Worm (Caenorhabditis elegans) whole organism, dauer: ENCODE data around the gene pph-4.2.

ENCODE experiments used
- unc-62 ChIP-seq: sonication (generic microtip); optimal IDR thresholded peaks from 2 replicates; lab custom pipeline; 2017; ENCODE audit warnings: missing biosample characterization, missing genetic modification reagents, missing genetic modification characterization

Gene pph-4.2

DNA sequence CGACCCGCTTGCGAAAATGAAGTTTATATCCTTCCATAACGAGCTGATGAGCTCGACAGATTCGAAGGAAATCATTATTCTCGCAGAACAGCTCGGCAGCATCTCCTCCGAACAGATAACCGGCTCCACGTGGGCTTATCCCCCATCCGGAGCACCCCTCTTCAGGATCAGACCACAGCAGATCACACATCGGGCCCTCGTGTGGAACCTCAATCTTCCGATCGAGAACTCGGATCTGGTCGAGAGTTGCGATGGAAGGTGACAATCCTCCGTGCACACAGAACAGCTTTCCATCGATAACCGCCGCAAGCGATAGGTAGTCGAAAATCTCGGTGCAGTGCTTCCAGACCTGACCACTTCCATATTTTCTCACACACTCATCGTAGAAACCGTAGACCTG lies 1.4 kb downstream of the pph-4.2 start:
- no peak for TF ChIP-seq unc-62

DNA sequence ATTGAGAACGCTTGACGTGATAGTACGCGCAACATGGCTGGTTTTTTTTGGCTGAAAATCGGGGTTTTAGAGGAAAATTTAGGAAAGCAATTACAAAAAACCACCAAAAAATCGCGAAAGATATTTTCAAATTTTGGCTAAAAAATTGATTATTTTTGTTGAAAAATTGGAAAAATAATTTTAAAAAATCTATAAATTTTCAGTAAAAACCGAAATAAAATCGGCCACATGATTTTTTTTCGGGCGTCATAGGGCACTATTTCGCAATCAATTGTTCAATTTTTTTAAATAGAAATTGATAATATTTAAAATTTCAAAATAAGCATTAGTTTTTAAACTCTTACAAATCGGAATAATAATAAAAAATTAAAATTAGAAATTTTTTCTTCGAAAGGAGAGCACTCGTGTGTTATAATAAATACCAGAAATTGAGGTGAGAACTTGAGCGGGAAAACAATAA lies 3.2 kb downstream of the pph-4.2 start, which contains the start of gene glrx-5:
Gene glrx-5, minus strand, starts transcription at position 51 of the 460 bp plus-strand sequence.
- no peak for TF ChIP-seq unc-62

- no peak for TF ChIP-seq unc-62
These were observed 3.7 kb downstream of the pph-4.2 start for ce11 chrIII:12373306-12373705.

- TF ChIP-seq unc-62: no peak
These were observed 4.7 kb downstream of the pph-4.2 start for ce11 chrIII:12372080-12373065.

ce11 chrIII:12370011-12370506 lies 7.0 kb downstream of the pph-4.2 start, which contains the start of gene rpt-6:
rpt-6 (plus strand) TSS chrIII:12370456.
- TF ChIP-seq unc-62: no peak

- TF ChIP-seq unc-62: no peak
These were observed 7.6 kb downstream of the pph-4.2 start for ce11 chrIII:12369476-12369875.

ce11 chrIII:12368462-12369306 lies 8.4 kb downstream of the pph-4.2 start, which contains the start of gene his-72:
his-72 (minus strand) TSS chrIII:12369050.
- no peak for TF ChIP-seq unc-62

DNA sequence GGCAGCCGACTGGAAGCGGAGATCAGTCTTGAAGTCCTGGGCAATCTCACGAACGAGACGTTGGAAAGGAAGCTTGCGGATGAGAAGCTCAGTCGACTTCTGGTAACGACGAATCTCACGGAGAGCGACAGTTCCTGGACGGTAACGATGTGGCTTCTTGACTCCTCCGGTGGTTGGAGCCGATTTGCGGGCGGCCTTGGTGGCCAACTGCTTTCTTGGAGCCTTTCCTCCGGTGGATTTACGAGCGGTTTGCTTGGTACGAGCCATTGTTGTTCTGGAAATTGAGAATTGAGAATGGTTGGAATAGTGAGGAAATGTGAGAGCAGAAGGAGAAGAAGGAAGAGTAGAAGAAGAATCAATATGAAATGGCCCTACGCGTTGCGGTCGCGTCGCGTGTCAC lies 9.2 kb downstream of the pph-4.2 start:
- no peak for TF ChIP-seq unc-62

DNA sequence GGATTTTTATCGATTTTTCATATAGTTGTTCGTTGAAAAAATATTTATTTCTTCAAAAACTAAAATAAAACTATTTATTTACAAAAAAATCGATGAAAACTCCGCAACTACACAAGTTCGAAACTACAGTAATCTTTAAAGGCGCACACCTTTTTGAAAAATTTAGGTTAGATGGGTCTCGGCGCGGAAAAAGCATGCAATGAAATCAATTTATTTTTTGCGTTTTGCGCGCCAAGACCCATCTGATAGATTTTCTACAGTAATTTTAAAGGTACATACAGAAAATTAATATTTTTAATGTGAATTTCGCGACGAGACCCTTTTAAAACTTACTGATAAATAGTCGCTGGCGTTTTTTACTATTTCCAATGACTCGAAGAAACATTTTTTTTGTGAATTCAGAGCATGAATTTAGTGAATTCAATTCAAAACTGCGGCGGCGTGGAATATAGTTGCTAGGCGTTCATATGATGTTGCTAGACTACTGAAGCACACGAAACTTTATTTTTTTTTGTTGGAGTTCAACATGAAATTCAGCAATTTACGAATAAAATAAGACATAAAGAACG lies 10.0 kb downstream of the pph-4.2 start, which contains the start of gene Y75B8A.33:
Gene Y75B8A.33, minus strand, starts transcription at position 385 of the 569 bp plus-strand sequence.
- no peak for TF ChIP-seq unc-62

DNA sequence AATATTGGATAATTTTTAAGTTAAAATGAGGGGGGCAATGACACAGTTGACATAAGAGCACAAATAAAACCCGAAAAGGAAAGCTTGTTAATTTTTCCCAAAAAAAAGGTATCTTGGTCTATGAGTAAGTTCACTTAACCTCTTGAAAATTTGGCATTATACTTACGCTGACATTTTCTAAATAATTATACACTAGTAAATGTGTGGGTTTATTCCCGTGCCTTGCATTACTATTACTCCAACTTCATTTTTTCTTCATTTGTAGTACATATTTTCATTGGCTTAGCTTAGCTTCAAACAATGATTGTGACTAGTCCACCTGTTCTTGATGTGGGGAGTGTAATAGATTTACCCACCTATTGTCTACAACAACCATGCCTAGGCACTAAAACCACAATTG lies 17.8 kb downstream of the pph-4.2 start, which contains the start of gene Y75B8A.34:
Gene Y75B8A.34, plus strand, starts transcription at position 301 of the 400 bp plus-strand sequence.
- TF ChIP-seq unc-62: no peak

DNA sequence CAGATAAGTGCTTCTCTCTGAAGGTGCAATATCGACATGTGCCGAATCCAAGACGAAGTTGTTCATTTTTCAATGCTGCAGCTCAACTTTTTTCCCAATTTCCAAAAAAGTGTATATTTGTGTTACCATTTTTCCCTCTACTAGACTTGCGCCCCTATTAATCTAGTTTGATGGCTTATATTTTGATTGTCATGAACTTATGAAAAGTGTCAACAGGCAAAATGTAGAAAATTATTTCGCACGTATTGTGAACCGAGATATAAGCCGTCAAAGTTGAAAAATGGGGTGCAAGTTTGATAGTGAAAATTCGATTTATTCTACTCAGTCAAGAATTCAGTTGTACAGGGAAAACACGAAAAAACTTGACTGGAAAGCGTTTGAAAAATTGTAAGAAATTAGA lies 18.6 kb downstream of the pph-4.2 start, which contains the start of gene Y75B8A.32:
Gene Y75B8A.32, minus strand, starts transcription at position 101 of the 400 bp plus-strand sequence.
- no peak for TF ChIP-seq unc-62

- TF ChIP-seq unc-62: no peak
These were observed 20.5 kb downstream of the pph-4.2 start for ce11 chrIII:12356588-12356987.

- TF ChIP-seq unc-62: no peak
These were observed 25.7 kb downstream of the pph-4.2 start, which contains the start of the genes pph-4.1 and Y75B8A.31 for ce11 chrIII:12351301-12351700. pph-4.1 (minus strand) TSS chrIII:12351336. Y75B8A.31 (plus strand) TSS chrIII:12351642.

DNA sequence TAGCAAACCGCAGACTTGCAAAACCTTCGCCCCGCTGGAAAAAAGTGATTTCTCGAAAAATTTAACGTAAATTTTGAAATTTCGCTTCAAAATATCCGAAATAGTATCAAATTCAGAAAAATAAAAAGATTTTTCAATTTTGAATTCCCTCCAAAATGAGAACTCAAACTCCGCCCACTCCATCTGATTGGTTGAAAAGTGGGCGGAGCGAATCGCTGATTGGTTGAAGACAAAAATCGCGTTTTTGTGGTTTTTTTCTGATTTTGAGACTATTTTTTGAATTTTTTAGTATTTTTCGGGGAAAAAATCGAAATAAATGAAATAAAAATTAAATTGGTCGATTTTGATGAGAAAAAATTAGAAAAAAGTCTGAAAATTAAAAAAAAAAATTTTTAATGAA lies 28.0 kb downstream of the pph-4.2 start:
- TF ChIP-seq unc-62: no peak

ce11 chrIII:12344940-12345339 lies 32.1 kb downstream of the pph-4.2 start:
- TF ChIP-seq unc-62: no peak
